Fruit fly (Drosophila melanogaster) whole organism, embryonic: ENCODE measurements around the gene Nup358.

ENCODE experiments used
- BtbVII ChIP-seq: fragments of 200-800 bp; sonication (Bioruptor generic); optimal IDR thresholded peaks from 3 replicates; lab custom pipeline; 2017; ENCODE audit warnings: missing biosample characterization, mild to moderate bottlenecking, missing genetic modification characterization
- CG10209 ChIP-seq: fragments of 200-800 bp; sonication (Bioruptor generic); optimal IDR thresholded peaks from 3 replicates; lab custom pipeline; 2017; ENCODE audit warnings: missing biosample characterization, mild to moderate bottlenecking, missing genetic modification characterization, missing genetic modification reagents
- CG10267 ChIP-seq: fragments of 200-800 bp; sonication (Bioruptor generic); optimal IDR thresholded peaks from 2 replicates; lab custom pipeline; 2018; ENCODE audit warnings: missing biosample characterization, mild to moderate bottlenecking, missing genetic modification characterization, moderate library complexity
- CG10543 ChIP-seq: fragments of 200-800 bp; sonication (Bioruptor generic); optimal IDR thresholded peaks from 3 replicates; lab custom pipeline; 2017; ENCODE audit warnings: missing biosample characterization, mild to moderate bottlenecking, missing genetic modification characterization, moderate library complexity
- CG11456 ChIP-seq: fragments of 200-800 bp; sonication (Bioruptor generic); IDR thresholded peaks from 3 replicates; pipeline ENCODE4 v1.3.6; 2022; ENCODE audit warnings: missing biosample characterization, missing genetic modification characterization
- CG12219 ChIP-seq: fragments of 200-800 bp; sonication (Bioruptor generic); optimal IDR thresholded peaks from 3 replicates; lab custom pipeline; 2018; ENCODE audit warnings: missing biosample characterization, mild to moderate bottlenecking, missing genetic modification characterization
- CG13123 ChIP-seq: fragments of 200-800 bp; sonication (Bioruptor generic); optimal IDR thresholded peaks from 2 replicates; lab custom pipeline; 2016; ENCODE audit warnings: missing biosample characterization, missing genetic modification characterization
- CG13624 ChIP-seq: fragments of 200-800 bp; sonication (Bioruptor generic); optimal IDR thresholded peaks from 2 replicates; lab custom pipeline; 2016; ENCODE audit warnings: missing biosample characterization, missing genetic modification characterization
- CG18262 ChIP-seq: fragments of 200-800 bp; optimal IDR thresholded peaks from 3 replicates; lab custom pipeline; 2019; ENCODE audit warnings: missing biosample characterization, mild to moderate bottlenecking, missing genetic modification characterization, moderate library complexity
- CG33557 ChIP-seq: fragments of 200-800 bp; sonication (Bioruptor generic); optimal IDR thresholded peaks from 2 replicates; lab custom pipeline; 2019; ENCODE audit warnings: missing biosample characterization, mild to moderate bottlenecking, missing genetic modification characterization, moderate library complexity
- CG4424 ChIP-seq: fragments of 200-800 bp; sonication (Bioruptor generic); optimal IDR thresholded peaks from 3 replicates; lab custom pipeline; 2016; ENCODE audit warnings: missing biosample characterization, missing genetic modification characterization
- CG4854 ChIP-seq: fragments of 200-800 bp; sonication (Bioruptor generic); optimal IDR thresholded peaks from 2 replicates; lab custom pipeline; 2016; ENCODE audit warnings: missing biosample characterization, missing genetic modification characterization, inconsistent platforms
- CG5245 ChIP-seq: fragments of 200-800 bp; sonication (Bioruptor generic); optimal IDR thresholded peaks from 3 replicates; lab custom pipeline; 2016; ENCODE audit warnings: missing biosample characterization, missing genetic modification characterization
- CG6175 ChIP-seq: fragments of 200-800 bp; sonication (Bioruptor generic); IDR thresholded peaks from 3 replicates; pipeline ENCODE4 v1.3.6; 2022; ENCODE audit warnings: missing biosample characterization, missing genetic modification characterization
- CG7372 ChIP-seq: fragments of 200-800 bp; sonication (Bioruptor generic); IDR thresholded peaks from 2 replicates; pipeline ENCODE4 v1.3.6; 2022; ENCODE audit warnings: missing biosample characterization, missing genetic modification characterization
- CG8478 ChIP-seq: fragments of >200 bp; optimal IDR thresholded peaks from 2 replicates; lab custom pipeline; 2018
- CG8944 ChIP-seq: fragments of 200-800 bp; sonication (Bioruptor generic); optimal IDR thresholded peaks from 3 replicates; lab custom pipeline; 2016; ENCODE audit warnings: missing biosample characterization, missing genetic modification characterization
- CG9609 ChIP-seq: fragments of 200-800 bp; sonication (Bioruptor generic); optimal IDR thresholded peaks from 3 replicates; lab custom pipeline; 2016; ENCODE audit warnings: missing biosample characterization, missing genetic modification characterization
- CG9932 ChIP-seq: fragments of 200-800 bp; sonication (Bioruptor generic); IDR thresholded peaks from 2 replicates; pipeline ENCODE4 v1.3.6; 2022; ENCODE audit warnings: missing biosample characterization, missing genetic modification characterization
- Camta ChIP-seq: fragments of 200-800 bp; sonication (Bioruptor generic); optimal IDR thresholded peaks from 2 replicates; lab custom pipeline; 2016; ENCODE audit warnings: missing biosample characterization, missing genetic modification characterization
- CrebB ChIP-seq: fragments of 200-800 bp; sonication (Bioruptor generic); optimal IDR thresholded peaks from 3 replicates; lab custom pipeline; 2018; ENCODE audit warnings: missing biosample characterization, mild to moderate bottlenecking, missing genetic modification characterization
- Dip2 ChIP-seq: fragments of 200-800 bp; sonication (Bioruptor generic); IDR thresholded peaks from 2 replicates; pipeline ENCODE4 v1.3.6; 2022; ENCODE audit warnings: missing biosample characterization, missing genetic modification characterization
- Doc3 ChIP-seq: fragments of 200-800 bp; sonication (Bioruptor generic); IDR thresholded peaks from 3 replicates; pipeline ENCODE4 v1.3.6; 2022; ENCODE audit warnings: missing biosample characterization, missing genetic modification characterization; ENCODE audit not compliant: partially characterized antibody
- Dp ChIP-seq: fragments of 200-800 bp; sonication (Bioruptor generic); optimal IDR thresholded peaks from 2 replicates; lab custom pipeline; 2018; ENCODE audit warnings: missing biosample characterization, mild to moderate bottlenecking, missing genetic modification characterization, moderate library complexity
- Drgx ChIP-seq: fragments of 200-800 bp; sonication (Bioruptor generic); IDR thresholded peaks from 2 replicates; pipeline ENCODE4 v1.3.6; 2022; ENCODE audit warnings: missing biosample characterization, missing genetic modification characterization
- E2f2 ChIP-seq: fragments of 200-800 bp; sonication (Bioruptor generic); IDR thresholded peaks from 2 replicates; pipeline ENCODE4 v1.3.6; 2022; ENCODE audit warnings: missing biosample characterization, missing genetic modification characterization
- Hr39 ChIP-seq: fragments of >200 bp; optimal IDR thresholded peaks from 2 replicates; lab custom pipeline; 2017
- Ptx1 ChIP-seq: fragments of 200-800 bp; sonication (Bioruptor generic); IDR thresholded peaks from 2 replicates; pipeline ENCODE4 v1.3.6; 2022; ENCODE audit warnings: missing biosample characterization, missing genetic modification characterization
- Sry-δ ChIP-seq: fragments of 200-800 bp; sonication (Bioruptor generic); optimal IDR thresholded peaks from 2 replicates; lab custom pipeline; 2016; ENCODE audit warnings: missing biosample characterization, missing genetic modification characterization
- al ChIP-seq: fragments of 200-800 bp; sonication (Bioruptor generic); IDR thresholded peaks from 2 replicates; pipeline ENCODE4 v1.3.6; 2022; ENCODE audit warnings: missing biosample characterization, missing genetic modification characterization
- ap ChIP-seq: fragments of 200-800 bp; sonication (Bioruptor generic); IDR thresholded peaks from 2 replicates; pipeline ENCODE4 v1.3.6; 2022; ENCODE audit warnings: missing biosample characterization, missing genetic modification characterization
- ash1 ChIP-seq: fragments of 200-800 bp; sonication (Bioruptor generic); optimal IDR thresholded peaks from 2 replicates; lab custom pipeline; 2018; ENCODE audit warnings: missing biosample characterization, mild to moderate bottlenecking, missing genetic modification characterization
- bbx ChIP-seq: fragments of 200-800 bp; sonication (Bioruptor generic); IDR thresholded peaks from 2 replicates; pipeline ENCODE4 v1.3.6; 2022; ENCODE audit warnings: missing biosample characterization, missing genetic modification characterization; ENCODE audit not compliant: partially characterized antibody
- crp ChIP-seq, 2 experiments: fragments of 200-800 bp; sonication (Bioruptor generic); optimal IDR thresholded peaks; 2 replicates in 1 of 2; 3 replicates in 1 of 2; lab custom pipeline; 2017; ENCODE audit warnings: missing biosample characterization in 2 of 2, missing genetic modification characterization in 2 of 2, mild to moderate bottlenecking in 1 of 2, moderate library complexity in 1 of 2
- dm ChIP-seq: fragments of 200-800 bp; sonication (Bioruptor generic); optimal IDR thresholded peaks from 3 replicates; lab custom pipeline; 2016; ENCODE audit warnings: missing biosample characterization, missing genetic modification characterization
- h ChIP-seq: fragments of >200 bp; optimal IDR thresholded peaks from 2 replicates; lab custom pipeline; 2017
- hb ChIP-seq: fragments of 200-800 bp; sonication (Bioruptor generic); IDR thresholded peaks from 3 replicates; pipeline ENCODE4 v1.3.6; 2022; ENCODE audit warnings: missing biosample characterization, missing genetic modification characterization; ENCODE audit not compliant: partially characterized antibody
- hbn ChIP-seq: fragments of 200-800 bp; sonication (Bioruptor generic); IDR thresholded peaks from 2 replicates; pipeline ENCODE4 v1.3.6; 2022; ENCODE audit warnings: missing biosample characterization, missing genetic modification characterization; ENCODE audit not compliant: partially characterized antibody
- insv ChIP-seq, 2 experiments: fragments of 200-800 bp; sonication (Bioruptor generic); optimal IDR thresholded peaks; 3 replicates each; lab custom pipeline; 2016 to 2018; ENCODE audit warnings: missing biosample characterization in 2 of 2, missing genetic modification characterization in 2 of 2
- luna ChIP-seq: fragments of 200-800 bp; sonication (Bioruptor generic); optimal IDR thresholded peaks from 2 replicates; lab custom pipeline; 2016; ENCODE audit warnings: missing biosample characterization, missing genetic modification characterization
- maf-S ChIP-seq: fragments of 200-800 bp; sonication (Bioruptor generic); optimal IDR thresholded peaks from 2 replicates; lab custom pipeline; 2016; ENCODE audit warnings: missing biosample characterization, missing genetic modification characterization
- p53 ChIP-seq: fragments of 200-800 bp; sonication (Bioruptor generic); optimal IDR thresholded peaks from 2 replicates; lab custom pipeline; 2016; ENCODE audit warnings: missing biosample characterization, missing genetic modification characterization
- pb ChIP-seq: fragments of 200-800 bp; sonication (Bioruptor generic); optimal IDR thresholded peaks from 3 replicates; lab custom pipeline; 2016; ENCODE audit warnings: missing biosample characterization, missing genetic modification characterization
- peb ChIP-seq: fragments of 200-800 bp; sonication (Bioruptor generic); IDR thresholded peaks from 2 replicates; pipeline ENCODE4 v1.3.6; 2022; ENCODE audit warnings: missing biosample characterization, missing genetic modification characterization
- pnt ChIP-seq: fragments of 200-800 bp; sonication (Bioruptor generic); optimal IDR thresholded peaks from 3 replicates; lab custom pipeline; 2016; ENCODE audit warnings: missing biosample characterization, missing genetic modification characterization
- psq ChIP-seq: fragments of 200-800 bp; sonication (Bioruptor generic); optimal IDR thresholded peaks from 2 replicates; lab custom pipeline; 2017; ENCODE audit warnings: missing biosample characterization, missing genetic modification characterization
- sna ChIP-seq: fragments of 200-800 bp; sonication (Bioruptor generic); IDR thresholded peaks from 2 replicates; pipeline ENCODE4 v1.3.6; 2022; ENCODE audit warnings: missing biosample characterization, missing genetic modification characterization; ENCODE audit not compliant: partially characterized antibody
- so ChIP-seq: fragments of 200-800 bp; sonication (Bioruptor generic); IDR thresholded peaks from 3 replicates; pipeline ENCODE4 v1.3.6; 2022; ENCODE audit warnings: missing biosample characterization, missing genetic modification characterization
- sqz ChIP-seq: fragments of 200-800 bp; sonication (Bioruptor generic); optimal IDR thresholded peaks from 3 replicates; lab custom pipeline; 2018; ENCODE audit warnings: missing biosample characterization, mild to moderate bottlenecking, missing genetic modification characterization
- tio ChIP-seq: fragments of 200-800 bp; sonication (Bioruptor generic); optimal IDR thresholded peaks from 2 replicates; lab custom pipeline; 2017; ENCODE audit warnings: missing biosample characterization, missing genetic modification characterization, inconsistent platforms
- wor ChIP-seq: fragments of 200-800 bp; sonication (Bioruptor generic); IDR thresholded peaks from 2 replicates; pipeline ENCODE4 v1.3.6; 2022; ENCODE audit warnings: missing biosample characterization, missing genetic modification characterization

The Nup358 gene

DNA sequence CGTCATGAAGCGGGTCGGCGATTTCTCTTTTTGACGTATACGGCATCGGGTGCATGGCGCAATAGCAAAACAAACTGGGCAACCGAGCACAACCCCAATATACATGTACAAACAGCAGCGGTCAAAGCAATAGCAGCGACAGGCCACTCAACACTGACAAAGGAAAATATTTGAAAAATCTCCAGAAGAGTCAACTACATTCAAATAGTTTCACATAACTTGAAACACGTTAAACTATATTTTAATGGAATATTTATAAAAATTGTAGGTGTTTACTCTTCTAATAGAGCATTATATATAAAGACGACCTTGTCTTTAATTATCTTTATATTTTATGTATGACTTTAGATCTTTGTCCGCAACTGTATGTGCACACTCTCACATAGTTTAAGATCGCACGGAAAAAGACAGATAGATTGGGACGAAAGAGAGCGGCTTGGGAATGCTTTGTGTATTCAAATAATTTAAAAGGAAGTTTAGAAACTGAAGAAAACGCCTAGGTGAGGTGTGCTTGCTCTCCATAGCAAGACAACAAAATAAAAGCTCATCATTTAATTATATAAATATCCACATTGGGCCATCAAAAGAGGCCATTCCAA, 41.6 kb upstream of the Nup358 start (continued):
- TF ChIP-seq CG8944 (GFP tag; lab: Kevin White, UChicago) (no peak), so (GFP tag; lab: Robert Waterston, UW) (peak; percentile 76; the same call in 1 of the 3 replicates), insv (GFP tag; optimal IDR thresholded peaks at IDR 0.05; lab: Kevin White, UChicago) (no peak), pb (GFP tag; lab: Kevin White, UChicago) (no peak), ash1 (GFP tag; lab: Kevin White, UChicago) (no peak), Camta (peak; percentile 40), CG10267 (tag; lab: Kevin White, UChicago) (peak; percentile 74), CG9609 (no peak), CG4854 (peak; percentile 24), maf-S (GFP tag; lab: Kevin White, UChicago) (peak; percentile 25), Dip2 (GFP tag; lab: Robert Waterston, UW) (no peak), hbn (GFP tag; lab: Robert Waterston, UW) (no peak), CG8478 (lab: Kevin White, UChicago) (no peak), wor (GFP tag; lab: Robert Waterston, UW) (peak; percentile 27; the same call in 1 of the 2 replicates), CG33557 (GFP tag; lab: Kevin White, UChicago) (peak; percentile 66), Doc3 (GFP tag; lab: Robert Waterston, UW) (no peak), sqz (peak; percentile 7), p53 (GFP tag; lab: Kevin White, UChicago) (no peak), dm (GFP tag; lab: Kevin White, UChicago) (no peak), luna (GFP tag; lab: Kevin White, UChicago) (no peak), CG4424 (peak; percentile 67), psq (GFP tag; lab: Kevin White, UChicago) (no peak), h (lab: Kevin White, UChicago) (no peak), CrebB (peak; percentile 34), bbx (GFP tag; lab: Robert Waterston, UW) (no peak), Sry-δ (GFP tag; lab: Kevin White, UChicago) (no peak), CG10209 (GFP tag; lab: Kevin White, UChicago) (peak; percentile 72), sna (no peak), ap (GFP tag; lab: Robert Waterston, UW) (peak; percentile 21; the same call in 1 of the 2 replicates), crp (GFP tag; optimal IDR thresholded peaks at IDR 0.05; lab: Kevin White, UChicago) (peak in 1 of 2 experiments; percentile 19), CG9932 (peak; percentile 55), E2f2 (GFP tag; lab: Robert Waterston, UW) (peak; percentile 17; the same call in 1 of the 2 replicates), Hr39 (no peak), CG7372 (GFP tag; lab: Robert Waterston, UW) (peak; percentile 41; the same call in 1 of the 2 replicates), CG18262 (tag; lab: Kevin White, UChicago) (peak; percentile 85), pnt (GFP tag; lab: Kevin White, UChicago) (peak; percentile 23), BtbVII (GFP tag; lab: Kevin White, UChicago) (peak; percentile 71), CG13624 (GFP tag; lab: Kevin White, UChicago) (no peak), Drgx (GFP tag; lab: Robert Waterston, UW) (peak; percentile 88), CG6175 (GFP tag; lab: Robert Waterston, UW) (no peak), CG11456 (peak; percentile 59; the same call in 1 of the 3 replicates), hb (GFP tag; lab: Robert Waterston, UW) (no peak), CG13123 (no peak), CG5245 (peak; percentile 29), CG10543 (GFP tag; lab: Kevin White, UChicago) (peak; percentile 18), peb (GFP tag; lab: Robert Waterston, UW) (peak; percentile 53), al (peak; percentile 33; the same call in 1 of the 2 replicates), Ptx1 (GFP tag; lab: Robert Waterston, UW) (peak; percentile 71), CG12219 (peak; percentile 68), tio (GFP tag; lab: Kevin White, UChicago) (peak; percentile 71), Dp (GFP tag; lab: Kevin White, UChicago) (no peak)
